Fruit fly (Drosophila melanogaster) whole organism, embryonic: Measurements from ENCODE around the gene CG11726.

ENCODE experiments used
- Awh ChIP-seq: fragments of 200-800 bp; sonication (Bioruptor generic); IDR thresholded peaks from 2 replicates; pipeline ENCODE4, ENCODE4 v1.3.6; 2022; ENCODE audit warnings: missing biosample characterization, missing genetic modification characterization
- BEAF-32 ChIP-seq: fragments of 200-800 bp; sonication (Bioruptor generic); optimal IDR thresholded peaks from 3 replicates; lab custom pipeline; 2017; ENCODE audit warnings: missing biosample characterization, missing genetic modification characterization, mild to moderate bottlenecking, moderate library complexity, missing genetic modification reagents
- Bdp1 ChIP-seq: fragments of 200-800 bp; sonication (Bioruptor generic); optimal IDR thresholded peaks from 3 replicates; lab custom pipeline; 2016; ENCODE audit warnings: missing biosample characterization, missing genetic modification characterization
- CG11093 ChIP-seq: fragments of 200-800 bp; sonication (Bioruptor generic); IDR thresholded peaks from 3 replicates; pipeline ENCODE4 v1.3.6; 2022; ENCODE audit warnings: missing biosample characterization, missing genetic modification characterization
- CG11696 ChIP-seq: fragments of 200-800 bp; sonication (Bioruptor generic); IDR thresholded peaks from 2 replicates; pipeline ENCODE4 v1.3.6; 2022; ENCODE audit warnings: missing biosample characterization, missing genetic modification characterization
- CG12391 ChIP-seq: fragments of 200-800 bp; sonication (Bioruptor generic); optimal IDR thresholded peaks from 3 replicates; lab custom pipeline; 2018; ENCODE audit warnings: missing biosample characterization, mild to moderate bottlenecking, missing genetic modification characterization, moderate library complexity
- CG13123 ChIP-seq: fragments of 200-800 bp; sonication (Bioruptor generic); optimal IDR thresholded peaks from 2 replicates; lab custom pipeline; 2016; ENCODE audit warnings: missing biosample characterization, missing genetic modification characterization
- CG15269 ChIP-seq: fragments of 200-800 bp; sonication (Bioruptor generic); optimal IDR thresholded peaks from 2 replicates; lab custom pipeline; 2018; ENCODE audit warnings: missing biosample characterization, mild to moderate bottlenecking, missing genetic modification characterization, moderate library complexity
- CG17359 ChIP-seq: fragments of 200-800 bp; sonication (Bioruptor generic); optimal IDR thresholded peaks from 3 replicates; lab custom pipeline; 2018; ENCODE audit warnings: missing biosample characterization, mild to moderate bottlenecking, missing genetic modification characterization, moderate library complexity
- CG3995 ChIP-seq: fragments of 200-800 bp; sonication (Bioruptor generic); optimal IDR thresholded peaks from 3 replicates; lab custom pipeline; 2016; ENCODE audit warnings: missing biosample characterization, missing genetic modification characterization
- CG6765 ChIP-seq: fragments of 200-800 bp; sonication (Bioruptor generic); optimal IDR thresholded peaks from 3 replicates; lab custom pipeline; 2017; ENCODE audit warnings: missing biosample characterization, mild to moderate bottlenecking, missing genetic modification characterization
- CG7963 ChIP-seq: fragments of 200-800 bp; sonication (Bioruptor generic); IDR thresholded peaks from 3 replicates; pipeline ENCODE4 v1.3.6; 2022; ENCODE audit warnings: missing biosample characterization, missing genetic modification characterization; ENCODE audit not compliant: partially characterized antibody
- CG9876 ChIP-seq: fragments of 200-800 bp; sonication (Bioruptor generic); optimal IDR thresholded peaks from 2 replicates; lab custom pipeline; 2016; ENCODE audit warnings: missing biosample characterization, missing genetic modification characterization
- CTCF ChIP-seq: fragments of 200-800 bp; sonication (Bioruptor generic); optimal IDR thresholded peaks from 2 replicates; lab custom pipeline; 2017; ENCODE audit warnings: missing biosample characterization, mild to moderate bottlenecking, missing genetic modification characterization, moderate library complexity
- Camta ChIP-seq: fragments of 200-800 bp; sonication (Bioruptor generic); optimal IDR thresholded peaks from 2 replicates; lab custom pipeline; 2016; ENCODE audit warnings: missing biosample characterization, missing genetic modification characterization
- D ChIP-seq, 2 experiments: fragments of 200-800 bp in 1 of 2; fragments of >200 bp in 1 of 2; sonication (Bioruptor generic) in 1 of 2; optimal IDR thresholded peaks; 2 replicates in 1 of 2; 3 replicates in 1 of 2; lab custom pipeline; 2017; ENCODE audit warnings: mild to moderate bottlenecking in 1 of 2, missing biosample characterization in 1 of 2, missing genetic modification characterization in 1 of 2, missing genetic modification reagents in 1 of 2
- Dip3 ChIP-seq: fragments of 200-800 bp; sonication (Bioruptor generic); optimal IDR thresholded peaks from 3 replicates; lab custom pipeline; 2016; ENCODE audit warnings: missing biosample characterization, missing genetic modification characterization
- Drgx ChIP-seq: fragments of 200-800 bp; sonication (Bioruptor generic); IDR thresholded peaks from 2 replicates; pipeline ENCODE4 v1.3.6; 2022; ENCODE audit warnings: missing biosample characterization, missing genetic modification characterization
- Ets97D ChIP-seq: fragments of 200-800 bp; sonication (Bioruptor generic); optimal IDR thresholded peaks from 3 replicates; lab custom pipeline; 2016; ENCODE audit warnings: missing biosample characterization, missing genetic modification characterization
- HLH3B ChIP-seq: fragments of 200-800 bp; sonication (Bioruptor generic); IDR thresholded peaks from 2 replicates; pipeline ENCODE4 v1.3.6; 2022; ENCODE audit warnings: missing biosample characterization, missing genetic modification characterization
- Hmx ChIP-seq: fragments of 200-800 bp; sonication (Bioruptor generic); optimal IDR thresholded peaks from 2 replicates; lab custom pipeline; 2016; ENCODE audit warnings: missing biosample characterization, missing genetic modification characterization
- Hr39 ChIP-seq: fragments of >200 bp; optimal IDR thresholded peaks from 2 replicates; lab custom pipeline; 2017
- Nf-YC ChIP-seq: fragments of 200-800 bp; optimal IDR thresholded peaks from 3 replicates; lab custom pipeline; 2019; ENCODE audit warnings: missing biosample characterization, mild to moderate bottlenecking, missing genetic modification characterization, moderate library complexity
- Sry-δ ChIP-seq: fragments of 200-800 bp; sonication (Bioruptor generic); optimal IDR thresholded peaks from 2 replicates; lab custom pipeline; 2016; ENCODE audit warnings: missing biosample characterization, missing genetic modification characterization
- Ssrp ChIP-seq: fragments of 200-800 bp; sonication (Bioruptor generic); optimal IDR thresholded peaks from 2 replicates; lab custom pipeline; 2018; ENCODE audit warnings: missing biosample characterization, mild to moderate bottlenecking, missing genetic modification characterization, moderate library complexity
- Taf1 ChIP-seq: fragments of 200-800 bp; sonication (Bioruptor generic); IDR thresholded peaks from 2 replicates; pipeline ENCODE4 v1.3.6; 2022; ENCODE audit warnings: missing biosample characterization, missing genetic modification characterization
- Xrp1 ChIP-seq: fragments of 200-800 bp; sonication (Bioruptor generic); IDR thresholded peaks from 2 replicates; pipeline ENCODE4 v1.3.6; 2022; ENCODE audit warnings: missing biosample characterization, missing genetic modification characterization
- al ChIP-seq: fragments of 200-800 bp; sonication (Bioruptor generic); IDR thresholded peaks from 2 replicates; pipeline ENCODE4 v1.3.6; 2022; ENCODE audit warnings: missing biosample characterization, missing genetic modification characterization
- ase ChIP-seq: fragments of 200-800 bp; sonication (Bioruptor generic); IDR thresholded peaks from 3 replicates; pipeline ENCODE4 v1.3.6; 2022; ENCODE audit warnings: missing biosample characterization, missing genetic modification characterization
- btn ChIP-seq: fragments of 200-800 bp; sonication (Bioruptor generic); optimal IDR thresholded peaks from 2 replicates; lab custom pipeline; 2016; ENCODE audit warnings: missing biosample characterization, missing genetic modification characterization
- crp ChIP-seq, 2 experiments: fragments of 200-800 bp; sonication (Bioruptor generic); optimal IDR thresholded peaks; 2 replicates in 1 of 2; 3 replicates in 1 of 2; lab custom pipeline; 2017; ENCODE audit warnings: missing biosample characterization in 2 of 2, missing genetic modification characterization in 2 of 2, mild to moderate bottlenecking in 1 of 2, moderate library complexity in 1 of 2
- esg ChIP-seq: fragments of 200-800 bp; sonication (Bioruptor generic); conservative IDR thresholded peaks from 2 replicates; pipeline ENCODE4 v1.3.6; 2022; ENCODE audit warnings: missing biosample characterization, missing genetic modification characterization
- gsb ChIP-seq: fragments of 200-800 bp; sonication (Bioruptor generic); IDR thresholded peaks from 2 replicates; pipeline ENCODE4 v1.3.6; 2022; ENCODE audit warnings: missing biosample characterization, missing genetic modification characterization
- gsb-n ChIP-seq: fragments of 200-800 bp; sonication (Bioruptor generic); optimal IDR thresholded peaks from 3 replicates; lab custom pipeline; 2018; ENCODE audit warnings: missing biosample characterization, mild to moderate bottlenecking, missing genetic modification characterization
- hb ChIP-seq: fragments of 200-800 bp; sonication (Bioruptor generic); IDR thresholded peaks from 3 replicates; pipeline ENCODE4 v1.3.6; 2022; ENCODE audit warnings: missing biosample characterization, missing genetic modification characterization; ENCODE audit not compliant: partially characterized antibody
- ind ChIP-seq: fragments of 200-800 bp; sonication (Bioruptor generic); optimal IDR thresholded peaks from 3 replicates; lab custom pipeline; 2016; ENCODE audit warnings: missing biosample characterization, missing genetic modification characterization
- jigr1 ChIP-seq: fragments of 200-800 bp; sonication (Bioruptor generic); IDR thresholded peaks from 3 replicates; pipeline ENCODE4 v1.3.6; 2022; ENCODE audit warnings: missing biosample characterization, missing genetic modification characterization
- kah ChIP-seq: fragments of 200-800 bp; sonication (Bioruptor generic); optimal IDR thresholded peaks from 2 replicates; lab custom pipeline; 2018; ENCODE audit warnings: missing biosample characterization, mild to moderate bottlenecking, missing genetic modification characterization
- kni ChIP-seq: fragments of 200-800 bp; sonication (Bioruptor generic); optimal IDR thresholded peaks from 3 replicates; lab custom pipeline; 2017; ENCODE audit warnings: mild to moderate bottlenecking, missing biosample characterization, missing genetic modification reagents, missing genetic modification characterization
- mam ChIP-seq: fragments of 200-800 bp; sonication (Bioruptor generic); optimal IDR thresholded peaks from 3 replicates; lab custom pipeline; 2016; ENCODE audit warnings: missing biosample characterization, missing genetic modification characterization
- nom ChIP-seq: fragments of 200-800 bp; sonication (Bioruptor generic); optimal IDR thresholded peaks from 2 replicates; lab custom pipeline; 2017; ENCODE audit warnings: missing biosample characterization, missing genetic modification characterization, mild to moderate bottlenecking, moderate library complexity, missing genetic modification reagents
- otp ChIP-seq: fragments of 200-800 bp; sonication (Bioruptor generic); IDR thresholded peaks from 3 replicates; pipeline ENCODE4, ENCODE4 v1.3.6; 2022; ENCODE audit warnings: missing biosample characterization, missing genetic modification characterization
- ranshi ChIP-seq: fragments of 200-800 bp; sonication (Bioruptor generic); IDR thresholded peaks from 2 replicates; pipeline ENCODE4 v1.3.6; 2022; ENCODE audit warnings: missing biosample characterization, missing genetic modification characterization
- repo ChIP-seq: fragments of 200-800 bp; sonication (Bioruptor generic); optimal IDR thresholded peaks from 2 replicates; lab custom pipeline; 2016; ENCODE audit warnings: missing biosample characterization, missing genetic modification characterization
- toy ChIP-seq: fragments of 200-800 bp; sonication (Bioruptor generic); IDR thresholded peaks from 2 replicates; pipeline ENCODE4 v1.3.6; 2022; ENCODE audit warnings: missing biosample characterization, missing genetic modification characterization
- trem ChIP-seq: fragments of 200-800 bp; optimal IDR thresholded peaks from 3 replicates; lab custom pipeline; 2019; ENCODE audit warnings: missing biosample characterization, mild to moderate bottlenecking, missing genetic modification characterization, moderate library complexity
- ttk ChIP-seq: fragments of 200-800 bp; sonication (Bioruptor generic); IDR thresholded peaks from 2 replicates; pipeline ENCODE4 v2.1.2; 2022; ENCODE audit warnings: missing biosample characterization, missing genetic modification characterization
- zfh1 ChIP-seq: fragments of 200-800 bp; sonication (Bioruptor generic); IDR thresholded peaks from 3 replicates; pipeline ENCODE4 v1.3.6; 2022; ENCODE audit warnings: missing biosample characterization, missing genetic modification characterization

CG11726 gene

DNA sequence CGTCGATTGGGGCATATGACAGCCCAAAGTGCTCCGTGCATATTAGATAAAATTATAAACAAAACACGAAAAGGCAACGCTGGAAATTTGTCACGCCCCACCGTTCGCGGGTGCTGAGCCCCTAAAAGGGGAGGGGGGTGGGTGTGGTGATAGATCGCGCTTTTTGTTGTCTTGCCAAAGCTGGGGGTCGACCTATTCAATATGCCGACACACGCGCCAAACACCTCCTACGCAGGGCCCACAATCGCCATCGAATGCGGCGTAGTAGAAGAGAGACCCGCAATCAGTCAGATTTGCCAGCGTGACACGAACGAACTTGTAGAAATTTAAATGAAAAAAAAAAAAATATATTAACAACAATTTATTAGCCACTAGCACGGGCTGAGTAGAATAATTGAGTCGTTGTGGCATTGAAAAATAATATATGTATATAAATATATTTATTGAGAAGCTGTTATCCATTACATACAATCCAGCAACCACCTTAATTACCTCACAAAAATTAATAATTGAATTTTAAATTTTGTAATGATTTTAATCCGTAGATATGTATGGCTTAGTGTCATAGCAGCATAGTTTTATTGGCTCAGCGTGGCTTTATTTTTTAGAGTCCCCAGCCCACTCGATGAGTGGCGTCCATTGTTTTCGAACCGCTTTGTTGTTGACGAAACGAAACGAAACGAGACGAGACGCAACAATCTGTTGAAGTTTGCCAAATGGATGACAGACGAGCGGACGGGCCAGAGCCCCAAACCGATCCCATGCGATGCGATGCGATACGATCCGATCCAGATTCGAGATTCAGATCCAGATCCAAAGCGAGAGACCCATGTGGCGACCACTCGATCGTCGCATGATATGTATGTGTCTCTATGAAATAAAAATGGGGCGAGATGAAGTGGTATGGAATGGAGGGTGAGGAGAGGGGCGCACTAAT lies 45.3 kb upstream of the CG11726 start (continued):
- TF ChIP-seq CG17359 (tag; lab: Kevin White, UChicago) (peak; percentile 94), Bdp1 (GFP tag; lab: Kevin White, UChicago) (no peak), CG12391 (peak; percentile 96), al (peak; percentile 88), CG11093 (GFP tag; lab: Robert Waterston, UW) (peak; percentile 75; the same call in 1 of the 3 replicates), Nf-YC (tag; lab: Kevin White, UChicago) (peak; percentile 52), ase (GFP tag; lab: Robert Waterston, UW) (peak; percentile 89), CG13123 (GFP tag; lab: Kevin White, UChicago) (peak; percentile 55), CG7963 (GFP tag; lab: Robert Waterston, UW) (no peak), Sry-δ (GFP tag; lab: Kevin White, UChicago) (no peak), ind (peak; percentile 70), CG11696 (GFP tag; lab: Robert Waterston, UW) (peak; percentile 74), Camta (GFP tag; lab: Kevin White, UChicago) (no peak), Ets97D (GFP tag; lab: Kevin White, UChicago) (no peak), toy (GFP tag; lab: Robert Waterston, UW) (0 out of 2 replicates have a peak, but pooled peaks have one; percentile 42), ttk (GFP tag; lab: Robert Waterston, UW) (peak; percentile 89), gsb (peak; percentile 86), CG6765 (GFP tag; lab: Kevin White, UChicago) (peak; percentile 84)
- TF ChIP-seq, all 482 proteins: peak for 324

DNA sequence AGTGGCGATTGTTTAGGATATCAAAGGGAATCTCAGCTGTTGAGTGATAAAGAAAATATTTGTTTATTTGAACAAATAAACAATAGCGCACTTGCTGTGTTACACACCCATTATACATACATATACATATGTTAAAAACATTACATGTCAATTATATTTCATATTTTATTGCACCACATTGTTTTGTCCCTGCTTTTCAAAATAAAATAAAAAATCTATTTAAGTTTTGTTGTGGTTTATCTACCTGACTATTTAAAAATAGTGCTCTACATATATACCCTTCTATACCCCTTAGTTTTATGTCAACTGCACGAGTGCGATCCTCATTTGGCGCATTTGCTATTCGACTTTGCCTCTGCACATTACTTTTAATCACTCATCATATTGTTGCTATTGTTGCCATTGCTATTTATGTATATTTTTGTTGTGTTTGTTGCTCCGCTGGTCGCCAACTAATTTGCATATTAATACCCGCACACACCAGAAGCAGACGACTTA lies 44.5 kb upstream of the CG11726 start:
- TF ChIP-seq CG3995 (GFP tag; lab: Kevin White, UChicago): peak; percentile 55
- peak; percentile 80 for TF ChIP-seq trem
- TF ChIP-seq Drgx (GFP tag; lab: Robert Waterston, UW): peak; percentile 94
- TF ChIP-seq kni (GFP tag; lab: Kevin White, UChicago): no peak
- no peak for TF ChIP-seq D (optimal IDR thresholded peaks at IDR 0.05; lab: Kevin White, UChicago)
- peak; percentile 92 for TF ChIP-seq D (GFP tag; optimal IDR thresholded peaks at IDR 0.05; lab: Kevin White, UChicago)
- peak; percentile 78 for TF ChIP-seq mam
- TF ChIP-seq Dip3 (GFP tag; lab: Kevin White, UChicago): peak; percentile 75
- TF ChIP-seq BEAF-32 (GFP tag; lab: Kevin White, UChicago): no peak
- TF ChIP-seq repo (GFP tag; lab: Kevin White, UChicago): peak; percentile 37
- peak; percentile 90 for TF ChIP-seq Xrp1 (GFP tag; lab: Robert Waterston, UW)
- TF ChIP-seq esg (GFP tag; lab: Robert Waterston, UW): peak; percentile 94
- peak; percentile 91 for TF ChIP-seq Taf1 (GFP tag; lab: Robert Waterston, UW)
- TF ChIP-seq CG9876 (GFP tag; lab: Kevin White, UChicago): peak; percentile 37
- peak; percentile 77; the same call in 1 of the 2 replicates for TF ChIP-seq ranshi
- TF ChIP-seq Ssrp (tag; lab: Kevin White, UChicago): peak; percentile 94
- TF ChIP-seq CG6765 (GFP tag; lab: Kevin White, UChicago): peak; percentile 51
- peak in 1 of 2 experiments; percentile 54 for TF ChIP-seq crp (GFP tag; optimal IDR thresholded peaks at IDR 0.05; lab: Kevin White, UChicago)
- peak; percentile 31 for TF ChIP-seq CTCF (GFP tag; lab: Kevin White, UChicago)
- no peak for TF ChIP-seq Hr39 (lab: Kevin White, UChicago)
- peak; percentile 97 for TF ChIP-seq jigr1 (GFP tag; lab: Robert Waterston, UW)
- peak; percentile 90 for TF ChIP-seq zfh1
- no peak for TF ChIP-seq hb (GFP tag; lab: Robert Waterston, UW)
- TF ChIP-seq nom (GFP tag; lab: Kevin White, UChicago): no peak
- peak; percentile 80 for TF ChIP-seq gsb-n (tag; lab: Kevin White, UChicago)
- TF ChIP-seq otp (GFP tag; lab: Robert Waterston, UW): peak; percentile 76
- peak; percentile 93 for TF ChIP-seq CG15269 (tag; lab: Kevin White, UChicago)
- TF ChIP-seq btn (GFP tag; lab: Kevin White, UChicago): no peak
- TF ChIP-seq HLH3B: peak; percentile 86
- peak; percentile 87 for TF ChIP-seq Awh (GFP tag; lab: Robert Waterston, UW)
- TF ChIP-seq kah: peak; percentile 65
- peak; percentile 72 for TF ChIP-seq Hmx
